Fruit fly (Drosophila melanogaster): ENCODE measurements around the gene Cpr67Fa1.

Gene Cpr67Fa1

dm6 chr3L:10927953-10928352, 38.2 kb downstream of the Cpr67Fa1 start:
- peak; percentile 41 for TF ChIP-seq OdsH (GFP tag; optimal IDR thresholded peaks at IDR 0.05)
- peak; percentile 58 for TF ChIP-seq Ets96B (tag; optimal IDR thresholded peaks at IDR 0.05)
- TF ChIP-seq Eip93F (GFP tag; optimal IDR thresholded peaks at IDR 0.05): no peak
- peak; percentile 60 for TF ChIP-seq dac (GFP tag; optimal IDR thresholded peaks at IDR 0.05)
- TF ChIP-seq fkh (GFP tag; optimal IDR thresholded peaks at IDR 0.05): no peak
- TF ChIP-seq Lpt (GFP tag; optimal IDR thresholded peaks at IDR 0.05): peak; percentile 55
- TF ChIP-seq Hr38 (GFP tag; optimal IDR thresholded peaks at IDR 0.05): no peak
- no peak for TF ChIP-seq vri (GFP tag; optimal IDR thresholded peaks at IDR 0.05)
- peak; percentile 71 for TF ChIP-seq CG8119 (GFP tag; IDR thresholded peaks at IDR 0.05)
- TF ChIP-seq spab (GFP tag; optimal IDR thresholded peaks at IDR 0.05): peak; percentile 49
- TF ChIP-seq CG11902 (GFP tag; optimal IDR thresholded peaks at IDR 0.05): peak; percentile 19
- TF ChIP-seq CG31627 (GFP tag; optimal IDR thresholded peaks at IDR 0.05): peak; percentile 14
- peak; percentile 48 for TF ChIP-seq CG6276 (GFP tag; optimal IDR thresholded peaks at IDR 0.05)
- peak; percentile 39 for TF ChIP-seq CG8319 (GFP tag; optimal IDR thresholded peaks at IDR 0.05)
- peak; percentile 48 for TF ChIP-seq Gug (GFP tag; IDR thresholded peaks at IDR 0.05)
- TF ChIP-seq CG8632 (GFP tag; optimal IDR thresholded peaks at IDR 0.05): peak; percentile 62
- no peak for TF ChIP-seq fd85E (GFP tag; optimal IDR thresholded peaks at IDR 0.05)
- TF ChIP-seq CG6854 (GFP tag; optimal IDR thresholded peaks at IDR 0.05): no peak
- TF ChIP-seq net (GFP tag; optimal IDR thresholded peaks at IDR 0.05): peak; percentile 43
- peak; percentile 69 for TF ChIP-seq achi (GFP tag; optimal IDR thresholded peaks at IDR 0.05)
- TF ChIP-seq CG4318 (GFP tag; optimal IDR thresholded peaks at IDR 0.05): peak; percentile 51
- TF ChIP-seq CG15336 (GFP tag; IDR thresholded peaks at IDR 0.05): peak; percentile 72
- TF ChIP-seq salr (GFP tag; optimal IDR thresholded peaks at IDR 0.05): peak in 1 of 2 experiments; percentile 13
- TF ChIP-seq CG10631 (GFP tag; optimal IDR thresholded peaks at IDR 0.05): peak; percentile 60
- TF ChIP-seq fd59A (GFP tag; optimal IDR thresholded peaks at IDR 0.05): peak; percentile 30
- peak; percentile 52 for TF ChIP-seq dsx (GFP tag; optimal IDR thresholded peaks at IDR 0.05; ENCODE audit: poor library complexity, severe bottlenecking)
- peak; percentile 60 for TF ChIP-seq CG10669 (GFP tag; optimal IDR thresholded peaks at IDR 0.05)
- peak; percentile 38 for TF ChIP-seq CG9139 (GFP tag; optimal IDR thresholded peaks at IDR 0.05)
- peak; percentile 65 for TF ChIP-seq Hr4 (GFP tag; optimal IDR thresholded peaks at IDR 0.05)
- peak; percentile 67 for TF ChIP-seq CG6808 (GFP tag; optimal IDR thresholded peaks at IDR 0.05)
- TF ChIP-seq esn (GFP tag; optimal IDR thresholded peaks at IDR 0.05): peak; percentile 34
- peak; percentile 71 for TF ChIP-seq CG32006 (GFP tag; optimal IDR thresholded peaks at IDR 0.05)
- TF ChIP-seq CG3919 (GFP tag; optimal IDR thresholded peaks at IDR 0.05): peak; percentile 67
- TF ChIP-seq Sox102F (GFP tag; optimal IDR thresholded peaks at IDR 0.05): no peak
- TF ChIP-seq CG7368 (GFP tag; optimal IDR thresholded peaks at IDR 0.05): peak; percentile 45
- TF ChIP-seq topi (GFP tag; optimal IDR thresholded peaks at IDR 0.05): peak; percentile 39
- TF ChIP-seq lz (GFP tag; optimal IDR thresholded peaks at IDR 0.05): peak; percentile 33
- TF ChIP-seq CG11294 (GFP tag; IDR thresholded peaks at IDR 0.05): peak; percentile 42
- no peak for TF ChIP-seq Ets21C (GFP tag; optimal IDR thresholded peaks at IDR 0.05)
- no peak for TF ChIP-seq cyc (GFP tag; optimal IDR thresholded peaks at IDR 0.05)
- no peak for TF ChIP-seq Sox15 (GFP tag; optimal IDR thresholded peaks at IDR 0.05)
- peak; percentile 13 for TF ChIP-seq Blimp-1 (GFP tag; optimal IDR thresholded peaks at IDR 0.05)
- TF ChIP-seq ss (GFP tag; optimal IDR thresholded peaks at IDR 0.05): peak; percentile 14 to 36
- peak; percentile 35 for TF ChIP-seq Met (GFP tag; optimal IDR thresholded peaks at IDR 0.05)
- no peak for TF ChIP-seq CG16779 (tag; optimal IDR thresholded peaks at IDR 0.05)
- peak; percentile 27 for TF ChIP-seq Smox (GFP tag; optimal IDR thresholded peaks at IDR 0.05)
- TF ChIP-seq CG6163 (GFP tag; IDR thresholded peaks at IDR 0.05): peak; percentile 60
- peak; percentile 45 for TF ChIP-seq acj6 (GFP tag; optimal IDR thresholded peaks at IDR 0.05)
- TF ChIP-seq Sox14 (GFP tag; optimal IDR thresholded peaks at IDR 0.05): peak; percentile 33
- TF ChIP-seq CG3032 (tag; optimal IDR thresholded peaks at IDR 0.05): peak; percentile 54
- TF ChIP-seq eg (GFP tag; IDR thresholded peaks at IDR 0.05): peak; percentile 61; the same call in 2 of the 3 replicates
- TF ChIP-seq CG11762 (GFP tag; optimal IDR thresholded peaks at IDR 0.05; ENCODE audit: insufficient read depth): peak; percentile 52

Data from whole organism, prepupa.